Worm (Caenorhabditis elegans): ENCODE data around the gene avr-15.

DNA sequence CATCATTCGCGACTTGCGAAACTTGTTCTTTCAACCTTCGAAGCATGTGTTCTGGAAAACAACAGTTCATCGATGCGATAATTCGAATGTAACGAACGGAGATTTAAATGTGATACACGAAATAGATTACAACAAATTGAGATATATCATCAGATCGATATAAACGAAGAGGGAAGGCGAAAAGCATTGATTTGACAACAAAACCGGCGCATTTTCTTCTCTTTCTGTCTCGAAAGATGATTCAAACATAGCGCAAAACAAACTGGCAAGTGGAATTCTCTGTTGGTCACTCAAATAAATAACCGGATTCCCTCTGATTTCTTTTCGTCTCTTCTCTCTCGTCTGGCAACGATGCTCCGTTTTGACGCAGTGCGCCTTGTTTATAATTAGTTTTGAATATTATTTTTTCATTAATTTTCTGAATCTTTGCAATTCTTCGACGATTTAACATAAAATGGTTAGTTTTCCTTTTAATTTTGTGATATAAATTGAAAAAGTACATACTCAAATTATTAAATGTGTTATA is 14.1 kb downstream of the avr-15 start, which contains the start of the genes eea-1 and gut-2:
- TF ChIP-seq unc-42 (tag; optimal IDR thresholded peaks at IDR 0.05), result no peak
- no peak for TF ChIP-seq nhr-11 (tag; optimal IDR thresholded peaks at IDR 0.05)
- no peak for TF ChIP-seq unc-86 (tag; optimal IDR thresholded peaks at IDR 0.05)
- TF ChIP-seq pha-4 (tag; optimal IDR thresholded peaks at IDR 0.05), result no peak
- TF ChIP-seq ceh-14 (tag; optimal IDR thresholded peaks at IDR 0.05), result peak; percentile 15
- TF ChIP-seq ama-1 (optimal IDR thresholded peaks at IDR 0.05), result no peak
- no peak for TF ChIP-seq tbx-2 (tag; optimal IDR thresholded peaks at IDR 0.05)
- no peak for TF ChIP-seq pag-3 (tag; optimal IDR thresholded peaks at IDR 0.05; ENCODE audit: borderline replicate concordance)
- no peak for TF ChIP-seq fkh-10 (GFP tag; optimal IDR thresholded peaks at IDR 0.05)
- TF ChIP-seq npax-4 (tag; optimal IDR thresholded peaks at IDR 0.05), result no peak
- TF ChIP-seq F13H6.1 (tag; optimal IDR thresholded peaks at IDR 0.05), result no peak
- TF ChIP-seq nfya-1 (tag; optimal IDR thresholded peaks at IDR 0.05), result peak; percentile 49
- TF ChIP-seq ceh-22 (tag; optimal IDR thresholded peaks at IDR 0.05), result no peak
